Fruit fly (Drosophila melanogaster): Measurements from ENCODE around the gene Drsl3.

Drsl3 gene

DNA sequence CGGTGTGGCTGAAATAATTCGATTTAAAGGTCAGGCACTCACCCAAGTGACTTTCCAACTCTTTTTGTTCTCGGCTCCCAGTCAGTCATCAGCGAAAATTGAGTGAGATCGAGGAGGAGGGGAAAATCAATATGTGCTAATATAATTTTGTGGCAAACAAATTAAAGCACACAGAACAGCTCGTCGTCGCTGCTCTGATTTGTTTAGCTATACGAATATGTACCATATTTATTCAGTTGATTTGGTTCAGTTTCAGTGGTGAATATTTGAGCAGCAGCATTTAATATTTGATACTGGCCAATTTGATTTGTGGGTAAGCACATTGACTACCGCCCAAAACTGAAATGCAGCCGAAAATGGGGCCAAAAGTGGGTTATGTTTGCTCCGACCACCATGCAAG, 9.4 kb upstream of the Drsl3 start (continued):
- TF ChIP-seq sc (optimal IDR thresholded peaks at IDR 0.05) = no peak
- TF ChIP-seq sc (GFP tag; optimal IDR thresholded peaks at IDR 0.05) = peak; percentile 61
- TF ChIP-seq slbo (GFP tag; IDR thresholded peaks at IDR 0.05) = no peak
- TF ChIP-seq ken (GFP tag; IDR thresholded peaks at IDR 0.05) = no peak
- no peak for TF ChIP-seq dysf (GFP tag; IDR thresholded peaks at IDR 0.05)
- no peak for TF ChIP-seq CG1602 (GFP tag; optimal IDR thresholded peaks at IDR 0.05)
- no peak for TF ChIP-seq Dref (GFP tag; IDR thresholded peaks at IDR 0.05)
- no peak for TF ChIP-seq CG34224 (GFP tag; IDR thresholded peaks at IDR 0.05; ENCODE audit: partially characterized antibody)
- peak; percentile 31 for TF ChIP-seq CG1529 (GFP tag; optimal IDR thresholded peaks at IDR 0.05)
- TF ChIP-seq vfl (GFP tag; optimal IDR thresholded peaks at IDR 0.05) = no peak
- peak; percentile 17 for TF ChIP-seq Meics (GFP tag; optimal IDR thresholded peaks at IDR 0.05)
- TF ChIP-seq dpn (GFP tag; optimal IDR thresholded peaks at IDR 0.05) = peak; percentile 14 to 46
- peak; percentile 39 for TF ChIP-seq CG10979 (tag; optimal IDR thresholded peaks at IDR 0.05)
- TF ChIP-seq CG10321 (GFP tag; IDR thresholded peaks at IDR 0.05) = peak; percentile 18; the same call in 1 of the 2 replicates
- TF ChIP-seq z (GFP tag; IDR thresholded peaks at IDR 0.05) = peak; percentile 58; the same call in 2 of the 3 replicates
- no peak for TF ChIP-seq esg (GFP tag; conservative IDR thresholded peaks at IDR 0.05)
- TF ChIP-seq CG6175 (GFP tag; IDR thresholded peaks at IDR 0.05) = no peak
- TF ChIP-seq Side (GFP tag; optimal IDR thresholded peaks at IDR 0.05) = peak; percentile 29
- TF ChIP-seq CG9609 (GFP tag; optimal IDR thresholded peaks at IDR 0.05) = no peak
- peak; percentile 67 for TF ChIP-seq CG7987 (GFP tag; optimal IDR thresholded peaks at IDR 0.05)
- TF ChIP-seq Ssrp (tag; optimal IDR thresholded peaks at IDR 0.05) = no peak
- TF ChIP-seq CG14441 (GFP tag; IDR thresholded peaks at IDR 0.05) = no peak
- no peak for TF ChIP-seq scrt (GFP tag; optimal IDR thresholded peaks at IDR 0.05)
- TF ChIP-seq fu2 (GFP tag; optimal IDR thresholded peaks at IDR 0.05) = no peak
- TF ChIP-seq CG7839 (tag; optimal IDR thresholded peaks at IDR 0.05) = peak; percentile 14
- no peak for TF ChIP-seq Optix (GFP tag; IDR thresholded peaks at IDR 0.05)
- no peak for TF ChIP-seq H2.0 (GFP tag; IDR thresholded peaks at IDR 0.05)
- no peak for TF ChIP-seq abd-A (tag; optimal IDR thresholded peaks at IDR 0.05)
- no peak for TF ChIP-seq Dip2 (GFP tag; IDR thresholded peaks at IDR 0.05)
- no peak for TF ChIP-seq chn (GFP tag; optimal IDR thresholded peaks at IDR 0.05)
- TF ChIP-seq jing (GFP tag; optimal IDR thresholded peaks at IDR 0.05) = no peak
- TF ChIP-seq CG12155 (GFP tag; optimal IDR thresholded peaks at IDR 0.05) = no peak
- TF ChIP-seq B-H1 (GFP tag; IDR thresholded peaks at IDR 0.05) = no peak
- no peak for TF ChIP-seq CG8765 (GFP tag; IDR thresholded peaks at IDR 0.05)
- no peak for TF ChIP-seq Hmx (GFP tag; optimal IDR thresholded peaks at IDR 0.05)
- TF ChIP-seq Abd-B (GFP tag; optimal IDR thresholded peaks at IDR 0.05) = no peak
- no peak for TF ChIP-seq Usf (GFP tag; optimal IDR thresholded peaks at IDR 0.05)
- TF ChIP-seq pho (GFP tag; optimal IDR thresholded peaks at IDR 0.05) = peak; percentile 30
- peak; percentile 7 for TF ChIP-seq lilli (GFP tag; optimal IDR thresholded peaks at IDR 0.05)
- peak; percentile 25 for TF ChIP-seq grau (tag; optimal IDR thresholded peaks at IDR 0.05)
- no peak for TF ChIP-seq bigmax (GFP tag; optimal IDR thresholded peaks at IDR 0.05)
- TF ChIP-seq sim (GFP tag; IDR thresholded peaks at IDR 0.05) = no peak
- TF ChIP-seq btn (GFP tag; optimal IDR thresholded peaks at IDR 0.05) = peak; percentile 21
- TF ChIP-seq CG34422 (GFP tag; IDR thresholded peaks at IDR 0.05) = no peak
- no peak for TF ChIP-seq CG15073 (GFP tag; optimal IDR thresholded peaks at IDR 0.05)
- no peak for TF ChIP-seq gcm (GFP tag; optimal IDR thresholded peaks at IDR 0.05)
- TF ChIP-seq CTCF (GFP tag; optimal IDR thresholded peaks at IDR 0.05) = no peak
- TF ChIP-seq Eip74EF (GFP tag; optimal IDR thresholded peaks at IDR 0.05) = no peak
- TF ChIP-seq cato (GFP tag; optimal IDR thresholded peaks at IDR 0.05; ENCODE audit: borderline replicate concordance) = peak; percentile 31
- no peak for TF ChIP-seq CG33557 (GFP tag; optimal IDR thresholded peaks at IDR 0.05)
- no peak for TF ChIP-seq dimm (GFP tag; IDR thresholded peaks at IDR 0.05)
- TF ChIP-seq Chrac-16 (GFP tag; optimal IDR thresholded peaks at IDR 0.05) = no peak
- TF ChIP-seq Ptx1 (GFP tag; IDR thresholded peaks at IDR 0.05) = no peak
- TF ChIP-seq CG3163 (GFP tag; optimal IDR thresholded peaks at IDR 0.05) = peak; percentile 13
